Fruit fly (Drosophila melanogaster) whole organism, embryonic: ENCODE results near the gene CG43138.
A peak's percentile ranks its signal among the peaks of the same experiment; 100 is the strongest.

Experiments
- Abd-B ChIP-seq: fragments of 200-800 bp; sonication (Bioruptor generic); optimal IDR thresholded peaks from 2 replicates; lab custom pipeline; 2018; ENCODE audit warnings: missing biosample characterization, mild to moderate bottlenecking, missing genetic modification characterization, moderate library complexity
- Blimp-1 ChIP-seq: fragments of 200-800 bp; sonication (Bioruptor generic); optimal IDR thresholded peaks from 3 replicates; lab custom pipeline; 2018; ENCODE audit warnings: missing biosample characterization, missing genetic modification characterization, mild to moderate bottlenecking, moderate library complexity, missing genetic modification reagents
- CG10565 ChIP-seq: fragments of 200-800 bp; sonication (Bioruptor generic); optimal IDR thresholded peaks from 3 replicates; lab custom pipeline; 2016; ENCODE audit warnings: missing biosample characterization, mild to moderate bottlenecking, missing genetic modification characterization
- CG11723 ChIP-seq: fragments of 200-800 bp; sonication (Bioruptor generic); optimal IDR thresholded peaks from 2 replicates; lab custom pipeline; 2017; ENCODE audit warnings: missing biosample characterization, mild to moderate bottlenecking, missing genetic modification characterization
- CG1233 ChIP-seq: fragments of 200-800 bp; sonication (Bioruptor generic); optimal IDR thresholded peaks from 4 replicates; lab custom pipeline; 2018; ENCODE audit warnings: missing biosample characterization, mild to moderate bottlenecking, missing genetic modification characterization
- CG13894 ChIP-seq: fragments of 200-800 bp; sonication (Bioruptor generic); optimal IDR thresholded peaks from 3 replicates; lab custom pipeline; 2018; ENCODE audit warnings: missing biosample characterization, mild to moderate bottlenecking, missing genetic modification characterization, moderate library complexity
- CG18262 ChIP-seq: fragments of 200-800 bp; optimal IDR thresholded peaks from 3 replicates; lab custom pipeline; 2019; ENCODE audit warnings: missing biosample characterization, mild to moderate bottlenecking, missing genetic modification characterization, moderate library complexity
- CG2199 ChIP-seq: fragments of 200-800 bp; sonication (Bioruptor generic); IDR thresholded peaks from 3 replicates; pipeline ENCODE4 v1.3.6; 2022; ENCODE audit warnings: missing biosample characterization, missing genetic modification characterization
- CG3281 ChIP-seq: fragments of 200-800 bp; sonication (Bioruptor generic); optimal IDR thresholded peaks from 3 replicates; lab custom pipeline; 2017; ENCODE audit warnings: missing biosample characterization, mild to moderate bottlenecking, missing genetic modification characterization
- CG4404 ChIP-seq: fragments of 200-800 bp; sonication (Bioruptor generic); IDR thresholded peaks from 2 replicates; pipeline ENCODE4 v1.3.6; 2022; ENCODE audit warnings: missing biosample characterization, missing genetic modification characterization
- CG4854 ChIP-seq: fragments of 200-800 bp; sonication (Bioruptor generic); optimal IDR thresholded peaks from 2 replicates; lab custom pipeline; 2016; ENCODE audit warnings: missing biosample characterization, missing genetic modification characterization, inconsistent platforms
- CG6765 ChIP-seq: fragments of 200-800 bp; sonication (Bioruptor generic); optimal IDR thresholded peaks from 3 replicates; lab custom pipeline; 2017; ENCODE audit warnings: missing biosample characterization, mild to moderate bottlenecking, missing genetic modification characterization
- CG6791 ChIP-seq: fragments of 200-800 bp; sonication (Bioruptor generic); IDR thresholded peaks from 3 replicates; pipeline ENCODE4 v1.3.6; 2022; ENCODE audit warnings: missing biosample characterization, missing genetic modification characterization; ENCODE audit not compliant: partially characterized antibody
- CG7786 ChIP-seq: fragments of 200-800 bp; sonication (Bioruptor generic); optimal IDR thresholded peaks from 2 replicates; lab custom pipeline; 2016; ENCODE audit warnings: missing biosample characterization, missing genetic modification characterization
- D19A ChIP-seq: fragments of 200-800 bp; optimal IDR thresholded peaks from 3 replicates; lab custom pipeline; 2019; ENCODE audit warnings: missing biosample characterization, mild to moderate bottlenecking, missing genetic modification characterization, moderate library complexity
- D19B ChIP-seq: fragments of 200-800 bp; sonication (Bioruptor generic); optimal IDR thresholded peaks from 2 replicates; lab custom pipeline; 2017; ENCODE audit warnings: missing biosample characterization, mild to moderate bottlenecking, missing genetic modification characterization
- Deaf1 ChIP-seq: fragments of 200-800 bp; optimal IDR thresholded peaks from 3 replicates; lab custom pipeline; 2019; ENCODE audit warnings: missing biosample characterization, mild to moderate bottlenecking, missing genetic modification characterization, moderate library complexity
- Dek ChIP-seq: fragments of 200-800 bp; sonication (Bioruptor generic); optimal IDR thresholded peaks from 3 replicates; lab custom pipeline; 2019; ENCODE audit warnings: missing biosample characterization, mild to moderate bottlenecking, missing genetic modification characterization, moderate library complexity
- Drgx ChIP-seq: fragments of 200-800 bp; sonication (Bioruptor generic); IDR thresholded peaks from 2 replicates; pipeline ENCODE4 v1.3.6; 2022; ENCODE audit warnings: missing biosample characterization, missing genetic modification characterization
- H15 ChIP-seq: fragments of 200-800 bp; sonication (Bioruptor generic); IDR thresholded peaks from 3 replicates; pipeline ENCODE4 v1.3.6; 2022; ENCODE audit warnings: missing biosample characterization, missing genetic modification characterization
- HmgD ChIP-seq: fragments of 200-800 bp; sonication (Bioruptor generic); optimal IDR thresholded peaks from 3 replicates; lab custom pipeline; 2016; ENCODE audit warnings: missing biosample characterization, missing genetic modification characterization
- Mes4 ChIP-seq: fragments of 200-800 bp; sonication (Bioruptor generic); optimal IDR thresholded peaks from 2 replicates; lab custom pipeline; 2016; ENCODE audit warnings: missing biosample characterization, missing genetic modification characterization
- Nf-YA ChIP-seq: fragments of 200-800 bp; sonication (Bioruptor generic); IDR thresholded peaks from 2 replicates; pipeline ENCODE4 v1.3.6; 2022; ENCODE audit warnings: missing biosample characterization, missing genetic modification characterization
- Ravus ChIP-seq: fragments of 200-800 bp; sonication (Bioruptor generic); IDR thresholded peaks from 2 replicates; pipeline ENCODE4 v1.3.6; 2022; ENCODE audit warnings: missing biosample characterization, missing genetic modification characterization
- Rfx ChIP-seq: fragments of 200-800 bp; sonication (Bioruptor generic); IDR thresholded peaks from 2 replicates; pipeline ENCODE4 v1.3.6; 2022; ENCODE audit warnings: missing biosample characterization, missing genetic modification characterization
- TFAM ChIP-seq: fragments of 200-800 bp; sonication (Bioruptor generic); optimal IDR thresholded peaks from 2 replicates; lab custom pipeline; 2017; ENCODE audit warnings: missing biosample characterization, missing genetic modification characterization, inconsistent platforms
- abd-A ChIP-seq: fragments of 200-800 bp; sonication (Bioruptor generic); optimal IDR thresholded peaks from 3 replicates; lab custom pipeline; 2019; ENCODE audit warnings: missing biosample characterization, mild to moderate bottlenecking, missing genetic modification characterization, moderate library complexity
- aop ChIP-seq: fragments of 200-800 bp; sonication (Bioruptor generic); IDR thresholded peaks from 2 replicates; pipeline ENCODE4 v1.3.6; 2022; ENCODE audit warnings: missing biosample characterization, missing genetic modification characterization
- ase ChIP-seq: fragments of 200-800 bp; sonication (Bioruptor generic); IDR thresholded peaks from 3 replicates; pipeline ENCODE4 v1.3.6; 2022; ENCODE audit warnings: missing biosample characterization, missing genetic modification characterization
- az2 ChIP-seq: fragments of 200-800 bp; sonication (Bioruptor generic); optimal IDR thresholded peaks from 3 replicates; lab custom pipeline; 2016; ENCODE audit warnings: missing biosample characterization, missing genetic modification characterization
- chif ChIP-seq, 2 experiments: fragments of 200-800 bp; sonication (Bioruptor generic); optimal IDR thresholded peaks; 3 replicates each; lab custom pipeline; 2016; ENCODE audit warnings: missing biosample characterization in 2 of 2, missing genetic modification characterization in 2 of 2
- chinmo ChIP-seq: fragments of 200-800 bp; sonication (Bioruptor generic); IDR thresholded peaks from 4 replicates; pipeline ENCODE4 v1.3.6; 2022; ENCODE audit warnings: missing biosample characterization, missing genetic modification characterization; ENCODE audit not compliant: partially characterized antibody
- dmrt99B ChIP-seq: fragments of 200-800 bp; sonication (Bioruptor generic); optimal IDR thresholded peaks from 2 replicates; lab custom pipeline; 2018; ENCODE audit warnings: missing biosample characterization, mild to moderate bottlenecking, missing genetic modification characterization, moderate library complexity
- eve ChIP-seq, 2 experiments: fragments of >200 bp; optimal IDR thresholded peaks; 2 replicates each; lab custom pipeline; 2017; ENCODE audit warnings: missing biosample characterization in 2 of 2, missing genetic modification characterization in 2 of 2
- fd96Cb ChIP-seq: fragments of 200-800 bp; sonication (Bioruptor generic); optimal IDR thresholded peaks from 2 replicates; lab custom pipeline; 2018; ENCODE audit warnings: missing biosample characterization, mild to moderate bottlenecking, missing genetic modification characterization, moderate library complexity
- grau ChIP-seq: fragments of 200-800 bp; optimal IDR thresholded peaks from 3 replicates; lab custom pipeline; 2019; ENCODE audit warnings: missing biosample characterization, mild to moderate bottlenecking, missing genetic modification characterization, moderate library complexity
- hb ChIP-seq: fragments of 200-800 bp; sonication (Bioruptor generic); IDR thresholded peaks from 3 replicates; pipeline ENCODE4 v1.3.6; 2022; ENCODE audit warnings: missing biosample characterization, missing genetic modification characterization; ENCODE audit not compliant: partially characterized antibody
- klu ChIP-seq: fragments of 200-800 bp; sonication (Bioruptor generic); IDR thresholded peaks from 2 replicates; pipeline ENCODE4 v1.3.6; 2022; ENCODE audit warnings: missing biosample characterization, missing genetic modification characterization
- lov ChIP-seq, 2 experiments: fragments of 200-800 bp in 1 of 2; fragments of >200 bp in 1 of 2; sonication (Bioruptor generic) in 1 of 2; IDR thresholded peaks in 1 of 2; optimal IDR thresholded peaks in 1 of 2; 2 replicates in 1 of 2; 3 replicates in 1 of 2; pipeline versions ENCODE4 v1.3.6 to Lab custom; 2017 to 2022; ENCODE audit warnings: missing biosample characterization in 1 of 2, missing genetic modification characterization in 1 of 2
- nau ChIP-seq: fragments of 200-800 bp; sonication (Bioruptor generic); optimal IDR thresholded peaks from 3 replicates; lab custom pipeline; 2017; ENCODE audit warnings: missing biosample characterization, mild to moderate bottlenecking, missing genetic modification characterization, missing genetic modification reagents
- otp ChIP-seq: fragments of 200-800 bp; sonication (Bioruptor generic); IDR thresholded peaks from 3 replicates; pipeline ENCODE4, ENCODE4 v1.3.6; 2022; ENCODE audit warnings: missing biosample characterization, missing genetic modification characterization
- peb ChIP-seq: fragments of 200-800 bp; sonication (Bioruptor generic); IDR thresholded peaks from 2 replicates; pipeline ENCODE4 v1.3.6; 2022; ENCODE audit warnings: missing biosample characterization, missing genetic modification characterization
- pfk ChIP-seq: fragments of 200-800 bp; sonication (Bioruptor generic); optimal IDR thresholded peaks from 2 replicates; lab custom pipeline; 2018; ENCODE audit warnings: missing biosample characterization, mild to moderate bottlenecking, missing genetic modification characterization, moderate library complexity
- pnt ChIP-seq: fragments of 200-800 bp; sonication (Bioruptor generic); optimal IDR thresholded peaks from 3 replicates; lab custom pipeline; 2016; ENCODE audit warnings: missing biosample characterization, missing genetic modification characterization
- row ChIP-seq: fragments of 200-800 bp; sonication (Bioruptor generic); IDR thresholded peaks from 3 replicates; pipeline ENCODE4 v1.3.6; 2022; ENCODE audit warnings: missing biosample characterization, missing genetic modification characterization
- run ChIP-seq: fragments of 200-800 bp; sonication (Bioruptor generic); optimal IDR thresholded peaks from 3 replicates; lab custom pipeline; 2018; ENCODE audit warnings: missing biosample characterization, mild to moderate bottlenecking, missing genetic modification characterization
- salm ChIP-seq: fragments of 200-800 bp; sonication (Bioruptor generic); optimal IDR thresholded peaks from 2 replicates; lab custom pipeline; 2018; ENCODE audit warnings: missing biosample characterization, mild to moderate bottlenecking, missing genetic modification characterization
- sens ChIP-seq: fragments of 200-800 bp; sonication (Bioruptor generic); peaks from one replicate; lab custom pipeline; 2016; ENCODE audit warnings: missing biosample characterization, missing genetic modification characterization
- twi ChIP-seq: fragments of 200-800 bp; optimal IDR thresholded peaks from 2 replicates; lab custom pipeline; 2019; ENCODE audit warnings: missing biosample characterization, mild to moderate bottlenecking, missing genetic modification characterization, moderate library complexity
- vvl ChIP-seq: fragments of 200-800 bp; sonication (Bioruptor generic); IDR thresholded peaks from 2 replicates; pipeline ENCODE4 v1.3.6; 2022; ENCODE audit warnings: missing biosample characterization, missing genetic modification characterization

Gene CG43138

dm6 chrX:7519812-7520211, 8.3 kb upstream of the CG43138 start (continued):
- TF ChIP-seq H15 (GFP tag; lab: Robert Waterston, UW) (0 out of 3 replicates have a peak, but pooled peaks have one; percentile 22), CG1233 (GFP tag; lab: Kevin White, UChicago) (no peak), Abd-B (GFP tag; lab: Kevin White, UChicago) (no peak), CG18262 (tag; lab: Kevin White, UChicago) (peak; percentile 20), D19B (GFP tag; lab: Kevin White, UChicago) (no peak), CG11723 (no peak), lov (optimal IDR thresholded peaks at IDR 0.05; lab: Kevin White, UChicago) (no peak), lov (GFP tag; IDR thresholded peaks at IDR 0.05; lab: Robert Waterston, UW) (0 out of 3 replicates have a peak, but pooled peaks have one; percentile 49), CG3281 (GFP tag; lab: Kevin White, UChicago) (peak; percentile 16), klu (0 out of 2 replicates have a peak, but pooled peaks have one; percentile 14), otp (no peak), az2 (GFP tag; lab: Kevin White, UChicago) (no peak), Rfx (peak; percentile 51), salm (tag; lab: Kevin White, UChicago) (no peak), abd-A (tag; lab: Kevin White, UChicago) (no peak), Mes4 (no peak), run (tag; lab: Kevin White, UChicago) (no peak), pnt (GFP tag; lab: Kevin White, UChicago) (peak; percentile 11), CG10565 (GFP tag; lab: Kevin White, UChicago) (no peak), CG7786 (GFP tag; lab: Kevin White, UChicago) (no peak), aop (no peak), nau (GFP tag; lab: Kevin White, UChicago) (no peak), eve (GFP tag; optimal IDR thresholded peaks at IDR 0.05; lab: Kevin White, UChicago) (peak in 1 of 2 experiments; percentile 27), CG4854 (GFP tag; lab: Kevin White, UChicago) (no peak), TFAM (no peak), row (peak; percentile 68), Nf-YA (GFP tag; lab: Robert Waterston, UW) (no peak), chinmo (no peak), twi (tag; lab: Kevin White, UChicago) (no peak)

- no peak for TF ChIP-seq nau (GFP tag; lab: Kevin White, UChicago)
- no peak for TF ChIP-seq hb
- no peak for TF ChIP-seq CG6765
- no peak for TF ChIP-seq chif (GFP tag; optimal IDR thresholded peaks at IDR 0.05; lab: Kevin White, UChicago)
- TF ChIP-seq vvl (GFP tag; lab: Robert Waterston, UW) = no peak
- TF ChIP-seq row = 0 out of 3 replicates have a peak, but pooled peaks have one; percentile 10
- TF ChIP-seq Dek (tag; lab: Kevin White, UChicago) = no peak
- no peak for TF ChIP-seq Deaf1 (tag; lab: Kevin White, UChicago)
- TF ChIP-seq dmrt99B (tag; lab: Kevin White, UChicago) = no peak
- 0 out of 3 replicates have a peak, but pooled peaks have one; percentile 30 for TF ChIP-seq CG2199
- no peak for TF ChIP-seq fd96Cb
- TF ChIP-seq sens = peak; percentile 38
- TF ChIP-seq ase = no peak
- no peak for TF ChIP-seq Blimp-1
- no peak for TF ChIP-seq Ravus (GFP tag; lab: Robert Waterston, UW)
- no peak for TF ChIP-seq CG4404 (GFP tag; lab: Robert Waterston, UW)
- TF ChIP-seq grau (tag; lab: Kevin White, UChicago) = no peak
- TF ChIP-seq pfk (GFP tag; lab: Kevin White, UChicago) = no peak
- TF ChIP-seq CG6791 (GFP tag; lab: Robert Waterston, UW) = no peak
- no peak for TF ChIP-seq peb (GFP tag; lab: Robert Waterston, UW)
- TF ChIP-seq CG13894 (tag; lab: Kevin White, UChicago) = no peak
- TF ChIP-seq Drgx (GFP tag; lab: Robert Waterston, UW) = peak; percentile 65; the same call in 1 of the 2 replicates
- peak; percentile 72 for TF ChIP-seq D19A (tag; lab: Kevin White, UChicago)
- no peak for TF ChIP-seq HmgD (GFP tag; lab: Kevin White, UChicago)
These were observed 6.4 kb upstream of the CG43138 start for dm6 chrX:7521566-7522332.
